Fruit fly (Drosophila melanogaster) Kc167 (cell line): ENCODE measurements around the gene CG4375.

Experiments used
- Myc ChIP-seq: fragments of >200 bp; optimal IDR thresholded peaks from 2 replicates; lab custom pipeline; 2017; ENCODE audit warnings: missing external identifiers
- Sin3A ChIP-seq: fragments of >200 bp; optimal IDR thresholded peaks from 2 replicates; lab custom pipeline; 2018; ENCODE audit warnings: missing external identifiers
- h ChIP-seq: fragments of >200 bp; optimal IDR thresholded peaks from 3 replicates; lab custom pipeline; 2018; ENCODE audit warnings: missing external identifiers
- insv ChIP-seq: fragments of >200 bp; optimal IDR thresholded peaks from 3 replicates; lab custom pipeline; 2018; ENCODE audit warnings: missing external identifiers
- psq ChIP-seq: fragments of >200 bp; optimal IDR thresholded peaks from 2 replicates; lab custom pipeline; 2017; ENCODE audit warnings: missing external identifiers
- ttk ChIP-seq: sonication (Bioruptor generic); optimal IDR thresholded peaks from 2 replicates; lab custom pipeline; 2017; ENCODE audit warnings: missing external identifiers

The CG4375 gene

DNA sequence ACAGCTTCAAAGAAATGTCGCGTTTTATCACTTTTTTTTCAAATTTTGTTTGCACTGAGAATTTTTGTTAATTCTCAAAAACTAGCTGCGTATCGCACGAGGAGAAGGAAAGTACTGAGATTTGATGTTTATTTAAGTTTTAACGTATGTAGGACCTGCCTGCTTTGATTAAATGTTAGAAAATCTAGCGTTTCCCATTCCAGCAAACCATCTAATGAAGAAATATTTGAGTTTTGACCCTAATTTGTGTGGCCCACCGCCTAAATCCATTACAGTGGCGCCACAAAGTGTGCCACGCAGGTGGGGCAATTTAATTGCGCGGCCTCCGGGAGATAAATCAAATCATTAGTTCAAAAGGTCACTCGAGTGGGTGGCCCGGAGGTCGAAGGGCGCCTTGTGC lies at the start of gene CG4375:
CG4375 (minus strand) TSS at position 101 of the 400 bp plus-strand sequence.
- no peak for TF ChIP-seq Myc (lab: Kevin White, UChicago)
- no peak for TF ChIP-seq ttk (lab: Kevin White, UChicago)
- no peak for TF ChIP-seq h (lab: Kevin White, UChicago)
- no peak for TF ChIP-seq insv (lab: Kevin White, UChicago)
- TF ChIP-seq psq (lab: Kevin White, UChicago) = no peak
- no peak for TF ChIP-seq Sin3A (lab: Kevin White, UChicago)

DNA sequence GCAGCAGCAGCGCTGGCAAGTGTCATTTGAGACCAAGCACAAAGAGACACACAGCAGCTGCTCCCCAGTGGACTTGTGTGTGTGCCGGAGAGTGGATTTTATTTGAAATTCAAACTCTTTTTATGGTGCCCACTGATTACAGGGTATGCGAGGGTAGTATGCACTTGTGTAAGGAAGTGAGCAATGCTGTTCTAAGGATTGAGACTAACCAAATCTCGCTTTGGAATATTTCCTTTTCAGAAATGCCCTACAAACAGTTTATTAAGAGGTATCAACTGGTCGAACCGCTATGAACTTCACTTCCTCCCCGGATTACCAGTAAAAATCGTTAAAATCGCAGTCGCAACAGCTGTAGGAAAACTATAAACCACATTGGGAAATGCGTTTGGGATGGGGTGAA lies 49.1 kb upstream of the CG4375 start:
- TF ChIP-seq insv (lab: Kevin White, UChicago) = no peak
- TF ChIP-seq Sin3A (lab: Kevin White, UChicago) = no peak
- TF ChIP-seq psq (lab: Kevin White, UChicago) = no peak
- TF ChIP-seq Myc (lab: Kevin White, UChicago) = no peak
- TF ChIP-seq h (lab: Kevin White, UChicago) = no peak
- TF ChIP-seq ttk (lab: Kevin White, UChicago) = no peak

DNA sequence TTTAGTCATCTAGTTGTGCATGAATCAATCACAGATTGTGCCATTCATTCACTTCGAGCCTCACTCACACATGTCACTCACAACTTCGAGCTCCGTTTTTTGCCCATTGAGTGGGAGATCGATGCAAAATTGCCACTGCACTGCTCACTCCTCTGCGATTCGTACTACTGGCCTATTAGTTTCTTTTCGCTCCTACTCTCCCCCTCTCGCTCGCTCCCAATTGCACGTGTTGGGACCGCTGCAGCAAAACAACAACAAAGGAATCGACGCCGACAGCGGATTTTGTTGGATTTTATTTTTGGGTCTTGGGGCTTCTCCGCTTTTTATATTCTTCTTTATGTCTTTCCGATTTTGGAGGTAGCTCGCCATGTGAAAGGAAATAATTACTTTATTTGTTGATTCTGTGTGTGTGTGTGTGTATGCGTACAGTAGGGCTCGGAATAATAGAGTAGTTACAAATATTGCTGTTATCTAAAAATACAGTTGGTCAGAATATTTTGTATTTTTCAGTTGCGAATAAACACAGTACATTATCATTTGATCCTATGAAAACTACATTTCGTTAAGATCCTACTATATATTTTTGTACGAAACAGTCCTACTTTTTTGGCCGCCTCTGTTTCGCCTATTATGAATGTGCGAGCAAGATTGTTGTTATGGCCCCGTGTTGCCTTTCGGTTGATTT lies 47.6 kb upstream of the CG4375 start:
- TF ChIP-seq ttk (lab: Kevin White, UChicago) (no peak), Myc (lab: Kevin White, UChicago) (no peak), insv (lab: Kevin White, UChicago) (no peak), psq (lab: Kevin White, UChicago) (no peak), h (lab: Kevin White, UChicago) (no peak), Sin3A (lab: Kevin White, UChicago) (no peak)

DNA sequence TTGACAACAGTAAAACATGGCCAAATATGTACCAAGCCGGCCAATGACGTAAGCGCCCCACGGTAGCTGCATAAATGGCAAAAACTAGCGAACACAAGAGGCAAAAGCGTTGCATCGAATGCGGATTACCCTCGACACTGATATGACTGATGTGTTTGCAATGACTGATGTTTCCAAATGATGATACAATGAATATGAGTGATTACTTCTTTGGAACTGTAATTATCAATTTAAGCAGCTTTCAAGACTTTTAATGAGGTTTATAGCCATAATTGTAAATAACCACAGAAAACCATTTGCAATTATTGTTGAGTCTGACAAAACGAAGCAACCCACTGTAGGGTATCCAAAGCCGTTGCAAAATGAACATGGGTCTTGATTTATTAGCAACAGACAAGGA lies 46.8 kb upstream of the CG4375 start:
- TF ChIP-seq ttk (lab: Kevin White, UChicago) (no peak), h (lab: Kevin White, UChicago) (no peak), Myc (lab: Kevin White, UChicago) (no peak), psq (lab: Kevin White, UChicago) (no peak), Sin3A (lab: Kevin White, UChicago) (no peak), insv (lab: Kevin White, UChicago) (no peak)

DNA sequence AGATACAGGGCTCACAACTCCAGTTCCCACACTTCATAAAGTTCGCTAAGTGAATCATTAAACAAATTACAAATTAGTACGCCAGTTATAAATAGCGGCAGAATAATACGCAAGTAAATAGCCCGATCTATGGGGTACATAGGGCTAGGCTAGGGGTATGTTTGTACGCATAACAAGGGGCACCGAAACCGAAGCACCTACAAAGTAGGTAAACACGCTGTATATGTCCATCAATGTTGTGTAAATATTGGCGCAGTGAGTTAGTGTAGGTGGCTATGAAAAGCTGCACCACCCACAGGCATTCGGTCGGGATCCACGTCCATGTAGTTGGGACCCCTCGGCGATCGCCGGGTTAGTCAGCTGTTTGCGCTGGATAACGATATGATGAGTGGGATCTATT lies 45.5 kb upstream of the CG4375 start:
- no peak for TF ChIP-seq Myc (lab: Kevin White, UChicago)
- no peak for TF ChIP-seq Sin3A (lab: Kevin White, UChicago)
- TF ChIP-seq insv (lab: Kevin White, UChicago) = no peak
- TF ChIP-seq ttk (lab: Kevin White, UChicago) = no peak
- no peak for TF ChIP-seq psq (lab: Kevin White, UChicago)
- TF ChIP-seq h (lab: Kevin White, UChicago) = no peak

DNA sequence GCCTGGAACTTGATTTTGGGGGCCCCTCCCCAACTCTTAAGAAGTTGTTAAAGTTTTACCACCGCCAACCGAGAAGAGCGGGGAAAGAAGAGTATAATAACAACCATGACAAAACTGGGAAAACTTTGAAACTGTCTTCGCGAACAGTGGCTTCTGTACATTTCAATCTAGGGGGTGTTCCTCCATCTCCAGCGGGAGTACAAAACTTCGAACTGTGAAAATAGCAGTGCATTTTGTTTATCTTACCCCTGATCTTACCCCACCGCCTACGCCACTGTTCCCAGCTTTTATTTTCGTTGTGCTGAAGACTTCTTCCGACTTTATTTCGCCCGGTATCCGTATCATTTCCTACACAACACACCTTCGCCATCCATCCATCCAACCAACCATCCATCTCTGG lies 44.2 kb upstream of the CG4375 start:
- TF ChIP-seq insv (lab: Kevin White, UChicago) (no peak), ttk (lab: Kevin White, UChicago) (no peak), Myc (lab: Kevin White, UChicago) (no peak), psq (lab: Kevin White, UChicago) (no peak), h (lab: Kevin White, UChicago) (no peak), Sin3A (lab: Kevin White, UChicago) (no peak)

DNA sequence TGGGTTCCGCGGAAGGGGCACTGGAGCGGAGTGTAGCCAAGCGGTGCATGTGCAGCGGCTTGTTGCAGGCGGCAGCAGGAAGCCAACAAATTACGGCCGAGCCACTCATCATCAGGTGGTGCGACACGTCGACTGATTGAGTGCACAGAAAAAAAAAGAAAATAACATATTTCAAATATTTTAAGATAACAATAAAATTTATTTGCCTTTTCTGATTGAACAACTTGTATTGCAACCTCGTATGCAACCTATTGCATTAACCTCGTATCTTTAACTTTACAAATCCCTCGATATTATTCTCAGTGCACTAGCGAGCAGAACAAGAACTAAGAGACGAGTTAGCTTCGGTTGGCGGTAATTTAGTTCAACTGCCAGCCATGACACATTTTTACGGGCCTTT lies 43.6 kb upstream of the CG4375 start:
- TF ChIP-seq ttk (lab: Kevin White, UChicago) (no peak), Sin3A (lab: Kevin White, UChicago) (no peak), h (lab: Kevin White, UChicago) (no peak), psq (lab: Kevin White, UChicago) (no peak), Myc (lab: Kevin White, UChicago) (no peak), insv (lab: Kevin White, UChicago) (no peak)

DNA sequence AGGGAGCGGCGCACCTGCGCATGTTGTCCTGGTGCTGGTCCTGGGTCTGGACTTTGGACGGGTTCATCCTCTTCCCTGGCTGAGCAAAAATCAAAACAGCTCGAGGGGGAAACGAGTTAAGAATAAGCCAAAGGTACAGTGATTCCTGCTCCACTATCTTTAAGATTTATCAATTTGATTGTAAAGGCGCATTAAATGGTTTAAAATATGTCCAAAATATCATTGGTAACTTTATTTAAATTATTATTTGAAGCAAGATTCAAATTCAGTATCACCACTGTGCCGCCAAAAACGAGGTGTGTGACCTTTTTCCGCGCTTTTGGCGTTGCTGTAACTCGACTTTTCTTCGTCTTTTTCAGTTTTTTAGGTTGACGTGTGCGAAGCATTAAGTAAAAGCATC lies 42.8 kb upstream of the CG4375 start:
- TF ChIP-seq Myc (lab: Kevin White, UChicago) = no peak
- no peak for TF ChIP-seq ttk (lab: Kevin White, UChicago)
- no peak for TF ChIP-seq insv (lab: Kevin White, UChicago)
- no peak for TF ChIP-seq Sin3A (lab: Kevin White, UChicago)
- no peak for TF ChIP-seq psq (lab: Kevin White, UChicago)
- TF ChIP-seq h (lab: Kevin White, UChicago) = no peak

DNA sequence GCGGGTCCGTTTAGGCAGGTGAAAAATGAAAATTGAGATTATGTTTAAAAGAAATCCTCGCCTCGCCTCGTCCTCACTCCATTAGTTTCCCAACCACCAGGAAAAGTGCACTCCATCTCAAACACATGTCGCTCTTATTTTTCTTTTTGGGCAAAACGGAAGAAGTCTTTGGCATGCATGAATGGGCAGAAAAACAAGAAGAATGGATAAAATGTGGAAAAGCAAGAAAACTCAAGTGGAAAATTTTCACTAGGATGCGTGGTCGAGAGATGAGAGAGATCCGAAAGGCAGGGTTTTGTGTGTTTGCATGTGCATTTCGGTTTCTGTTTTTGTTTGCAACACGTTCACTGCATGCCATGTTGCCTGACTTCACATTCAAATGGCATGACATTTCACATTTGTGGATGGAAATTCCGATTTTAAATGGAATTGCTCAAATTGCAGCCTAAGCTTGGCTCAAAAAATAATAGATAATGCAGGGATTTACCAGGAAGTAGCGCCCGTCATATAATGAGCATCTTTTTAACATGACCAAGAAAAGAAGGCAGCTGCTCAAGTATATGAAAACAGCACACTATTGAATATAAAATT lies 41.9 kb upstream of the CG4375 start:
- TF ChIP-seq Sin3A (lab: Kevin White, UChicago) (no peak), h (lab: Kevin White, UChicago) (no peak), ttk (lab: Kevin White, UChicago) (no peak), psq (lab: Kevin White, UChicago) (no peak), Myc (lab: Kevin White, UChicago) (no peak), insv (lab: Kevin White, UChicago) (no peak)

DNA sequence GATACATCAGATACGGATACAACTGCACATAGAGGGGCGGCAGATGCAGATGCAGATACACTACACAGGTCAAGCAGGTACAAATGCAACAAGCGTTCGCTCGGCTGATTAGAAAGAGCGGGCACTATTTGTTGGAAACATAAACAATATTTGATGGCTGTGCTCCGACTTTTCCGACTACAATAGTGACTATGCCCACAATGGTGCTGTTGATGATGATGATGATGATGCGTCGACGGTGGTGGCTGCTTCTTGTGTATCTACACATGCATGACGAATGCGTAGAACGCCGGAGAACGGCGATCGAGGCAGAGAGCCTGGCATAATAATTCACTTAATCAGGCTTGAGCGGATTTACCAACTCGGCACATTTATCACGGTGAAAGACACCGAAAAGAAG lies 41.3 kb upstream of the CG4375 start:
- TF ChIP-seq insv (lab: Kevin White, UChicago) (no peak), ttk (lab: Kevin White, UChicago) (no peak), Myc (lab: Kevin White, UChicago) (no peak), psq (lab: Kevin White, UChicago) (no peak), Sin3A (lab: Kevin White, UChicago) (no peak), h (lab: Kevin White, UChicago) (no peak)

DNA sequence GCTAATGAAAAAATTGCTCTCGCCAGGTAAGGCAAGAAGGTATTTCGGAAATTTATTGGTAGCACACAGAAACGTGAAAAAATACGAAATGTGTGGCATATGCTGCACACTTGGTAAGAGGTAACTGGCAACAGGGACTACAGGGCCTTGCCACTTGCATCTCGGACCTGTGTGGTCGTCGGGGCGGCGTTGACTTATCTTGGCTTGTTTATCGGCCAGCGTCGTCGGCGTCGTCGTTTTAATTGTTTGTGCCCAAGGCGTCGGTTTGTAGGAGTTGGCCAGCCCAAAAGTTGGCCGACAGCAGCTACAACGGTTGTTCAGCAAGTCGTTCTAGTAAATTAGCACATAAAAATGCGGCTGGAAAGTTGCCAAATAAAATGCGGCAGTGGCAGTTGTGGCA lies 39.6 kb upstream of the CG4375 start:
- TF ChIP-seq h (lab: Kevin White, UChicago) = no peak
- no peak for TF ChIP-seq ttk (lab: Kevin White, UChicago)
- TF ChIP-seq Myc (lab: Kevin White, UChicago) = no peak
- no peak for TF ChIP-seq Sin3A (lab: Kevin White, UChicago)
- TF ChIP-seq insv (lab: Kevin White, UChicago) = no peak
- TF ChIP-seq psq (lab: Kevin White, UChicago) = no peak
